Worm (Caenorhabditis elegans): ENCODE data around the gene K01A11.3.

DNA sequence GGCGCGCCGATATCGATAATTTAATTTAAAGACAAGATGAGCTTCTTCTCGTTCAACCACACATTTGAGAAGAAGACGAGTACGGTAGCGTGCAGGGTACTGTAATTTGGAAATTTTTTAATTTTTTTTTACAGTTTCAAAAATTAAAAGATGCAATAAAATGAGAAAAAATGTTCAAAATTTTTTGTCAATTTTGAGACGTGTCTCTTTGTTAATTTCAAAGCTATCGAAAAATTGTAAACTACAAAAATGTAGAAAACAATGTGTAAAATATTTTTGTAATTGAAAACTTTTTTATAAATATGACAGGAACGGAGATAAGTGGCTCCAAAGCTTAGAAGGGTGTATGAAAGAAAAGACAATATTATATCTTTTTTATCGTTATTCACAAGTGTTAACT is 21.0 kb downstream of the K01A11.3 start, which contains the start of gene K01A11.1:
- TF ChIP-seq ceh-82 (tag; optimal IDR thresholded peaks at IDR 0.05) (no peak), snpc-4 (tag; optimal IDR thresholded peaks at IDR 0.05) (no peak)

All from whole organism, L2 larva.